Fruit fly (Drosophila melanogaster): ENCODE data around the gene UQCR-14.

The UQCR-14 gene

dm6 chrX:16279340-16279941, 6.6 kb upstream of the UQCR-14 start:
- TF ChIP-seq pad (GFP tag; optimal IDR thresholded peaks at IDR 0.05) (peak; percentile 58), cic (GFP tag; optimal IDR thresholded peaks at IDR 0.05) (no peak), CG7045 (GFP tag; optimal IDR thresholded peaks at IDR 0.05) (peak; percentile 49), ovo (GFP tag; optimal IDR thresholded peaks at IDR 0.05) (no peak), tj (GFP tag; optimal IDR thresholded peaks at IDR 0.05) (no peak), Hr96 (GFP tag; optimal IDR thresholded peaks at IDR 0.05) (no peak), CG33017 (tag; optimal IDR thresholded peaks at IDR 0.05) (peak; percentile 63), Crg-1 (GFP tag; optimal IDR thresholded peaks at IDR 0.05) (peak; percentile 50), bab1 (GFP tag; optimal IDR thresholded peaks at IDR 0.05) (peak; percentile 32), CG5204 (GFP tag; optimal IDR thresholded peaks at IDR 0.05) (peak; percentile 12), toe (GFP tag; optimal IDR thresholded peaks at IDR 0.05) (peak; percentile 74), CG12768 (GFP tag; optimal IDR thresholded peaks at IDR 0.05) (peak; percentile 81), Clk (GFP tag; optimal IDR thresholded peaks at IDR 0.05) (no peak), CG7101 (tag; optimal IDR thresholded peaks at IDR 0.05) (peak; percentile 83), CG11617 (GFP tag; optimal IDR thresholded peaks at IDR 0.05) (no peak), Mnt (GFP tag; optimal IDR thresholded peaks at IDR 0.05) (no peak), kay (GFP tag; ENCODE audit: borderline replicate concordance) (peak; percentile 45), CG1620 (GFP tag; optimal IDR thresholded peaks at IDR 0.05) (peak; percentile 11), cnc (optimal IDR thresholded peaks at IDR 0.05) (no peak), CG14711 (tag; optimal IDR thresholded peaks at IDR 0.05) (peak; percentile 67)

- no peak for TF ChIP-seq cic (GFP tag; optimal IDR thresholded peaks at IDR 0.05)
- TF ChIP-seq kay (GFP tag; ENCODE audit: borderline replicate concordance) = peak; percentile 63
- no peak for TF ChIP-seq Crg-1 (GFP tag; optimal IDR thresholded peaks at IDR 0.05)
- no peak for TF ChIP-seq Mnt (GFP tag; optimal IDR thresholded peaks at IDR 0.05)
- no peak for TF ChIP-seq bab1 (GFP tag; optimal IDR thresholded peaks at IDR 0.05)
- no peak for TF ChIP-seq tj (GFP tag; optimal IDR thresholded peaks at IDR 0.05)
Observed at dm6 chrX:16281305-16281704, 4.8 kb upstream of the UQCR-14 start.

- TF ChIP-seq cic (GFP tag; optimal IDR thresholded peaks at IDR 0.05) = no peak
- TF ChIP-seq CG1620 (GFP tag; optimal IDR thresholded peaks at IDR 0.05) = no peak
- TF ChIP-seq CG7101 (tag; optimal IDR thresholded peaks at IDR 0.05) = no peak
- TF ChIP-seq CG12768 (GFP tag; optimal IDR thresholded peaks at IDR 0.05) = no peak
- TF ChIP-seq CG5204 (GFP tag; optimal IDR thresholded peaks at IDR 0.05) = no peak
- peak; percentile 25 for TF ChIP-seq ovo (GFP tag; optimal IDR thresholded peaks at IDR 0.05)
- peak; percentile 34 for TF ChIP-seq tj (GFP tag; optimal IDR thresholded peaks at IDR 0.05)
- peak; percentile 61 for TF ChIP-seq Mnt (GFP tag; optimal IDR thresholded peaks at IDR 0.05)
- peak; percentile 7 for TF ChIP-seq kay (GFP tag; ENCODE audit: borderline replicate concordance)
- no peak for TF ChIP-seq bab1 (GFP tag; optimal IDR thresholded peaks at IDR 0.05)
- TF ChIP-seq CG14711 (tag; optimal IDR thresholded peaks at IDR 0.05) = no peak
- no peak for TF ChIP-seq CG11617 (GFP tag; optimal IDR thresholded peaks at IDR 0.05)
- TF ChIP-seq Crg-1 (GFP tag; optimal IDR thresholded peaks at IDR 0.05) = no peak
Observed at dm6 chrX:16281717-16282529, 4.2 kb upstream of the UQCR-14 start.

- TF ChIP-seq toe (GFP tag; optimal IDR thresholded peaks at IDR 0.05) (no peak), Mnt (GFP tag; optimal IDR thresholded peaks at IDR 0.05) (no peak), ovo (GFP tag; optimal IDR thresholded peaks at IDR 0.05) (no peak), Hr96 (GFP tag; optimal IDR thresholded peaks at IDR 0.05) (no peak), tj (GFP tag; optimal IDR thresholded peaks at IDR 0.05) (no peak), cnc (optimal IDR thresholded peaks at IDR 0.05) (no peak), CG12768 (GFP tag; optimal IDR thresholded peaks at IDR 0.05) (no peak), CG33017 (tag; optimal IDR thresholded peaks at IDR 0.05) (peak; percentile 41), cic (GFP tag; optimal IDR thresholded peaks at IDR 0.05) (no peak), CG7101 (tag; optimal IDR thresholded peaks at IDR 0.05) (peak; percentile 57), kay (GFP tag; ENCODE audit: borderline replicate concordance) (no peak), CG1620 (GFP tag; optimal IDR thresholded peaks at IDR 0.05) (no peak), CG14711 (tag; optimal IDR thresholded peaks at IDR 0.05) (peak; percentile 36), bab1 (GFP tag; optimal IDR thresholded peaks at IDR 0.05) (peak; percentile 14), CG5204 (GFP tag; optimal IDR thresholded peaks at IDR 0.05) (no peak), CG7045 (GFP tag; optimal IDR thresholded peaks at IDR 0.05) (no peak), Clk (GFP tag; optimal IDR thresholded peaks at IDR 0.05) (no peak), Crg-1 (GFP tag; optimal IDR thresholded peaks at IDR 0.05) (no peak), CG11617 (GFP tag; optimal IDR thresholded peaks at IDR 0.05) (peak; percentile 32), pad (GFP tag; optimal IDR thresholded peaks at IDR 0.05) (peak; percentile 13)
Observed at dm6 chrX:16285186-16285585, 902 bp upstream of the UQCR-14 start.

dm6 chrX:16288492-16288964, 2.4 kb downstream of the UQCR-14 start, which contains the start of the genes CG32576 and caz:
Gene CG32576 (minus strand): TSS chrX:16288533.
Gene caz (plus strand): TSS chrX:16288810.
- no peak for TF ChIP-seq CG33017 (tag; optimal IDR thresholded peaks at IDR 0.05)
- peak; percentile 68 for TF ChIP-seq CG11617 (GFP tag; optimal IDR thresholded peaks at IDR 0.05)
- TF ChIP-seq kay (GFP tag; ENCODE audit: borderline replicate concordance) = no peak
- peak; percentile 73 for TF ChIP-seq Mnt (GFP tag; optimal IDR thresholded peaks at IDR 0.05)
- TF ChIP-seq ovo (GFP tag; optimal IDR thresholded peaks at IDR 0.05) = peak; percentile 71
- TF ChIP-seq CG1620 (GFP tag; optimal IDR thresholded peaks at IDR 0.05) = peak; percentile 71
- no peak for TF ChIP-seq cnc (optimal IDR thresholded peaks at IDR 0.05)
- TF ChIP-seq pad (GFP tag; optimal IDR thresholded peaks at IDR 0.05) = peak; percentile 68
- TF ChIP-seq toe (GFP tag; optimal IDR thresholded peaks at IDR 0.05) = no peak
- no peak for TF ChIP-seq Hr96 (GFP tag; optimal IDR thresholded peaks at IDR 0.05)
- TF ChIP-seq Clk (GFP tag; optimal IDR thresholded peaks at IDR 0.05) = no peak
- peak; percentile 89 for TF ChIP-seq Crg-1 (GFP tag; optimal IDR thresholded peaks at IDR 0.05)
- TF ChIP-seq cic (GFP tag; optimal IDR thresholded peaks at IDR 0.05) = peak; percentile 59
- TF ChIP-seq CG5204 (GFP tag; optimal IDR thresholded peaks at IDR 0.05) = no peak
- TF ChIP-seq CG12768 (GFP tag; optimal IDR thresholded peaks at IDR 0.05) = no peak
- TF ChIP-seq CG14711 (tag; optimal IDR thresholded peaks at IDR 0.05) = peak; percentile 64
- no peak for TF ChIP-seq CG7045 (GFP tag; optimal IDR thresholded peaks at IDR 0.05)
- peak; percentile 80 for TF ChIP-seq CG7101 (tag; optimal IDR thresholded peaks at IDR 0.05)
- TF ChIP-seq tj (GFP tag; optimal IDR thresholded peaks at IDR 0.05) = peak; percentile 76
- peak; percentile 48 for TF ChIP-seq bab1 (GFP tag; optimal IDR thresholded peaks at IDR 0.05)
